Fruit fly (Drosophila melanogaster) whole organism, embryonic: Measurements from ENCODE around the gene CG13694.

Experiments used
- CG4730 ChIP-seq: fragments of 200-800 bp; sonication (Bioruptor generic); IDR thresholded peaks from 2 replicates; pipeline ENCODE4 v1.3.6; 2022; ENCODE audit warnings: missing biosample characterization, missing genetic modification characterization
- CG6689 ChIP-seq: fragments of 200-800 bp; sonication (Bioruptor generic); IDR thresholded peaks from 2 replicates; pipeline ENCODE4 v1.3.6; 2022; ENCODE audit warnings: missing biosample characterization, missing genetic modification characterization
- CG8478 ChIP-seq: fragments of >200 bp; optimal IDR thresholded peaks from 2 replicates; lab custom pipeline; 2018
- Fer3 ChIP-seq: fragments of 200-800 bp; sonication (Bioruptor generic); optimal IDR thresholded peaks from 2 replicates; lab custom pipeline; 2018; ENCODE audit warnings: missing biosample characterization, mild to moderate bottlenecking, missing genetic modification characterization, moderate library complexity
- dmrt11E ChIP-seq: fragments of 200-800 bp; sonication (Bioruptor generic); optimal IDR thresholded peaks from 3 replicates; lab custom pipeline; 2018; ENCODE audit warnings: missing biosample characterization, mild to moderate bottlenecking, missing genetic modification characterization, moderate library complexity
- jing ChIP-seq: fragments of 200-800 bp; sonication (Bioruptor generic); optimal IDR thresholded peaks from 2 replicates; lab custom pipeline; 2018; ENCODE audit warnings: missing biosample characterization, mild to moderate bottlenecking, missing genetic modification characterization
- lbe ChIP-seq: fragments of 200-800 bp; sonication (Bioruptor generic); optimal IDR thresholded peaks from 2 replicates; lab custom pipeline; 2016; ENCODE audit warnings: missing biosample characterization, mild to moderate bottlenecking, missing genetic modification characterization
- pzg ChIP-seq: fragments of 200-800 bp; sonication (Bioruptor generic); optimal IDR thresholded peaks from 3 replicates; lab custom pipeline; 2018; ENCODE audit warnings: missing biosample characterization, mild to moderate bottlenecking, missing genetic modification characterization, moderate library complexity
- repo ChIP-seq: fragments of 200-800 bp; sonication (Bioruptor generic); optimal IDR thresholded peaks from 2 replicates; lab custom pipeline; 2016; ENCODE audit warnings: missing biosample characterization, missing genetic modification characterization

dm6 chr2L:138063-138462 is 21.8 kb upstream of the CG13694 start:
- no peak for TF ChIP-seq dmrt11E (tag; lab: Kevin White, UChicago)
- TF ChIP-seq jing (GFP tag; lab: Kevin White, UChicago), result no peak
- no peak for TF ChIP-seq CG6689 (GFP tag; lab: Robert Waterston, UW)
- no peak for TF ChIP-seq repo
- no peak for TF ChIP-seq lbe (GFP tag; lab: Kevin White, UChicago)
- no peak for TF ChIP-seq CG8478 (lab: Kevin White, UChicago)
- TF ChIP-seq pzg (GFP tag; lab: Kevin White, UChicago), result no peak
- TF ChIP-seq CG4730 (GFP tag; lab: Robert Waterston, UW), result no peak
- no peak for TF ChIP-seq Fer3 (tag; lab: Kevin White, UChicago)
